Worm (Caenorhabditis elegans): Measurements from ENCODE around the gene C32B5.18.

DNA sequence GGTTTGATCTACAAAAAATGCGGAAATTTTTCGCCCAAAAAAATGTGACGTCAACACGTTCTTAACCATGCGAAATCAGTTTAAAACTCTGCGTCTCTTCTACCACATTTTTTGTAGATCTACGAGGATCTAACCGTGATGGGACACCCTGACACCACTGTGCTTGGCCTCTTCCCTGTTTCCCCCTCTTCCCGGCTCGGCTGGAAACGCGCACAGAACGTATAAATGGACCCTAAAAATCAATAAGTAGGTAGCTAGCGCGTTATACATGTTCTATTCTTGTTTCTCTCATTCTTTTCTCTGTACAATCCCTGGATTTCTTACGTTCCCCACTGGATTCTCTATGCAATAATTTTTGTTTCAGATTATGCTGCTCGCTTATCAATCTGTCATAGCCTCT, 36.8 kb upstream of the C32B5.18 start, which contains the start of gene fbxc-28:
- no peak for TF ChIP-seq egl-27 (tag; optimal IDR thresholded peaks at IDR 0.05)
- no peak for TF ChIP-seq ztf-11 (tag; optimal IDR thresholded peaks at IDR 0.05)
- TF ChIP-seq unc-62 (GFP tag; optimal IDR thresholded peaks at IDR 0.05): no peak
- no peak for TF ChIP-seq nhr-237 (tag; optimal IDR thresholded peaks at IDR 0.05)
- no peak for TF ChIP-seq lir-3 (tag; optimal IDR thresholded peaks at IDR 0.05; ENCODE audit: poor library complexity)
- no peak for TF ChIP-seq mdl-1 (tag; optimal IDR thresholded peaks at IDR 0.05)
- TF ChIP-seq lin-35 (GFP tag; optimal IDR thresholded peaks at IDR 0.05): no peak
- no peak for TF ChIP-seq tbx-2 (tag; optimal IDR thresholded peaks at IDR 0.05)
- TF ChIP-seq ztf-4 (tag; optimal IDR thresholded peaks at IDR 0.05): no peak
- no peak for TF ChIP-seq F16B12.6 (tag; optimal IDR thresholded peaks at IDR 0.05)

Measured in whole organism, L1 larva.